Worm (Caenorhabditis elegans): ENCODE data around the gene Y41E3.19.

DNA sequence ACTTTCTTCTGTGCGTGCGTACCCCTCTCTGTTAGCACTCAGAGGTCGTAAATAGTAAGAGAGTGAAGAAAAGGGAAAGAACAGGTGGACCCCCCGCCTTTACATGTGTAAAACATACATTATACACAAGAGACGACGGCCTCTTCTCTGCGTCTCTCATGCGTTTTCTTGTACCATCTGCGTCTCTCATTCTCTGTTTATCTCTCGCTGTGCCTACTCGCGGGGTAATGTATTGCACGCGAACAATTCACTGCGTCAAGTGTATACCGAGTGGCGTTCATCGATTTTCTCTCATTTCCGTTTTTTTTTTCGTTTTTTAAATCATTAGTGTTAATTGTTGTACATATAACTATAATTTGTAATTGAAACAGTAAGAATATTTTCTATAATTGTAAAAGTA, 51.3 kb downstream of the Y41E3.19 start:
- TF ChIP-seq nhr-28 (tag; optimal IDR thresholded peaks at IDR 0.05) (no peak), ama-1 (optimal IDR thresholded peaks at IDR 0.05) (no peak), egl-27 (tag; optimal IDR thresholded peaks at IDR 0.05) (no peak), madf-5 (GFP tag; IDR thresholded peaks at IDR 0.05) (no peak), ztf-11 (tag; optimal IDR thresholded peaks at IDR 0.05) (no peak), ceh-44 (GFP tag; IDR thresholded peaks at IDR 0.05) (no peak), zag-1 (tag; optimal IDR thresholded peaks at IDR 0.05) (no peak), lin-39 (tag; optimal IDR thresholded peaks at IDR 0.05) (no peak), nhr-48 (tag; optimal IDR thresholded peaks at IDR 0.05) (no peak), dpl-1 (GFP tag; optimal IDR thresholded peaks at IDR 0.05) (no peak), snpc-4 (tag; optimal IDR thresholded peaks at IDR 0.05) (no peak), fkh-10 (GFP tag; optimal IDR thresholded peaks at IDR 0.05) (no peak), fos-1 (tag; optimal IDR thresholded peaks at IDR 0.05) (no peak), zfp-3 (GFP tag; conservative IDR thresholded peaks at IDR 0.05) (no peak)

Data from whole organism, L4 larva.